Worm (Caenorhabditis elegans) whole organism, young adult: ENCODE results near the gene C48B4.13.

Experiments
- B0035.1 ChIP-seq: sonication (generic microtip); optimal IDR thresholded peaks from 2 replicates; lab custom pipeline; 2016; ENCODE audit warnings: missing genetic modification characterization, mild to moderate bottlenecking, missing compliant biosample characterization, missing genotype, missing genetic modification reagents
- B0261.1 ChIP-seq: sonication (generic microtip); optimal IDR thresholded peaks from 2 replicates; lab custom pipeline; 2016; ENCODE audit warnings: mild to moderate bottlenecking, missing genetic modification characterization, moderate library complexity, missing compliant biosample characterization
- C17E4.6 ChIP-seq: fragments of 200-800 bp; sonication (Bioruptor generic); IDR thresholded peaks from 2 replicates; pipeline ENCODE4 v1.3.6; 2022; ENCODE audit warnings: missing genetic modification reagents, missing genetic modification characterization, missing compliant biosample characterization
- F10E7.11 ChIP-seq: sonication (generic microtip); optimal IDR thresholded peaks from 2 replicates; lab custom pipeline; 2017; ENCODE audit warnings: mild to moderate bottlenecking, missing genetic modification characterization, moderate library complexity, missing compliant biosample characterization
- F33H1.4 ChIP-seq: fragments of 200-800 bp; sonication (Bioruptor generic); IDR thresholded peaks from 2 replicates; pipeline ENCODE4 v1.3.6; 2022; ENCODE audit warnings: missing genetic modification reagents, missing genetic modification characterization, missing compliant biosample characterization
- F55B11.4 ChIP-seq: sonication (generic microtip); optimal IDR thresholded peaks from 2 replicates; lab custom pipeline; 2016; ENCODE audit warnings: missing compliant biosample characterization, missing genetic modification characterization, borderline replicate concordance; ENCODE audit not compliant: insufficient read depth
- K12H6.12 ChIP-seq: fragments of 200-800 bp; sonication (Bioruptor generic); optimal IDR thresholded peaks from 2 replicates; lab custom pipeline; 2018; ENCODE audit warnings: mild to moderate bottlenecking, missing genetic modification characterization, missing compliant biosample characterization
- Y53F4B.3 ChIP-seq: fragments of 200-800 bp; sonication (Bioruptor generic); IDR thresholded peaks from 2 replicates; pipeline ENCODE4 v1.3.6; 2022; ENCODE audit warnings: missing genetic modification reagents, missing genetic modification characterization, missing compliant biosample characterization
- Y67H2A.10 ChIP-seq: fragments of 200-800 bp; sonication (Bioruptor generic); conservative IDR thresholded peaks from 2 replicates; pipeline ENCODE4 v1.3.6; 2022; ENCODE audit warnings: missing genetic modification reagents, missing genetic modification characterization, missing compliant biosample characterization
- Y79H2A.3 ChIP-seq: fragments of 200-800 bp; sonication (Bioruptor generic); conservative IDR thresholded peaks from 2 replicates; pipeline ENCODE4 v1.3.6; 2022; ENCODE audit warnings: missing genetic modification reagents, missing genetic modification characterization, missing compliant biosample characterization
- Y95B8A.8 ChIP-seq: fragments of 200-800 bp; sonication (Bioruptor generic); IDR thresholded peaks from 2 replicates; pipeline ENCODE4 v1.3.6; 2022; ENCODE audit warnings: missing genetic modification reagents, missing genetic modification characterization, missing compliant biosample characterization
- ZK185.1 ChIP-seq: sonication (generic microtip); optimal IDR thresholded peaks from 2 replicates; lab custom pipeline; 2016; ENCODE audit warnings: mild to moderate bottlenecking, missing genetic modification characterization, missing compliant biosample characterization; ENCODE audit not compliant: poor library complexity, severe bottlenecking
- athp-1 ChIP-seq: sonication (generic microtip); optimal IDR thresholded peaks from 2 replicates; lab custom pipeline; 2017; ENCODE audit warnings: mild to moderate bottlenecking, missing genetic modification characterization, missing compliant biosample characterization
- attf-3 ChIP-seq: fragments of 200-800 bp; sonication (Bioruptor generic); conservative IDR thresholded peaks from 2 replicates; pipeline ENCODE4 v1.3.6; 2022; ENCODE audit warnings: missing genetic modification reagents, missing genetic modification characterization, missing compliant biosample characterization
- attf-5 ChIP-seq: fragments of 200-800 bp; sonication (Bioruptor generic); optimal IDR thresholded peaks from 2 replicates; lab custom pipeline; 2018; ENCODE audit warnings: mild to moderate bottlenecking, missing genetic modification characterization, missing compliant biosample characterization
- cebp-2 ChIP-seq: fragments of 200-800 bp; sonication (Bioruptor generic); IDR thresholded peaks from 2 replicates; pipeline ENCODE4 v1.3.6; 2022; ENCODE audit warnings: missing genetic modification characterization, missing compliant biosample characterization
- ceh-100 ChIP-seq: fragments of 200-800 bp; sonication (Bioruptor generic); IDR thresholded peaks from 2 replicates; pipeline ENCODE4 v1.3.6; 2022; ENCODE audit warnings: missing genetic modification reagents, missing genetic modification characterization, missing compliant biosample characterization
- chd-7 ChIP-seq: sonication (generic microtip); optimal IDR thresholded peaks from 2 replicates; lab custom pipeline; 2016; ENCODE audit warnings: mild to moderate bottlenecking, missing genetic modification characterization, moderate library complexity, missing compliant biosample characterization
- dox-1 ChIP-seq: fragments of 200-800 bp; sonication (Bioruptor generic); IDR thresholded peaks from 2 replicates; pipeline ENCODE4 v1.3.6; 2022; ENCODE audit warnings: missing genetic modification reagents, missing genetic modification characterization, missing compliant biosample characterization
- efl-1 ChIP-seq: fragments of 150-350 bp; optimal IDR thresholded peaks from 2 replicates; lab custom pipeline; 2014; ENCODE audit warnings: missing biosample characterization, missing genetic modification reagents, missing genetic modification characterization
- ekl-4 ChIP-seq: fragments of 200-800 bp; sonication (Bioruptor generic); IDR thresholded peaks from 2 replicates; pipeline ENCODE4 v1.3.6; 2022; ENCODE audit warnings: missing genetic modification reagents, missing genetic modification characterization, missing compliant biosample characterization
- ets-4 ChIP-seq: fragments of 200-800 bp; sonication (Bioruptor generic); optimal IDR thresholded peaks from 2 replicates; lab custom pipeline; 2018; ENCODE audit warnings: mild to moderate bottlenecking, missing genetic modification characterization, missing compliant biosample characterization
- hmg-1.2 ChIP-seq: fragments of 200-800 bp; sonication (Bioruptor generic); IDR thresholded peaks from 2 replicates; pipeline ENCODE4 v1.3.6; 2022; ENCODE audit warnings: missing genetic modification reagents, missing genetic modification characterization, missing compliant biosample characterization
- hsf-1 ChIP-seq: fragments of 200-800 bp; sonication (Bioruptor generic); IDR thresholded peaks from 2 replicates; pipeline ENCODE4 v1.3.6; 2022; ENCODE audit warnings: missing genetic modification reagents, missing genetic modification characterization, missing compliant biosample characterization
- lin-35 ChIP-seq, 3 experiments: fragments of 150-350 bp in 2 of 3; sonication (generic microtip) in 1 of 3; optimal IDR thresholded peaks; 2 replicates each; lab custom pipeline; 2014 to 2018; ENCODE audit warnings: missing biosample characterization in 3 of 3, missing genetic modification characterization in 3 of 3, missing genetic modification reagents in 3 of 3
- lin-54 ChIP-seq: fragments of 200-800 bp; sonication (Bioruptor generic); optimal IDR thresholded peaks from 2 replicates; lab custom pipeline; 2018; ENCODE audit warnings: mild to moderate bottlenecking, missing genetic modification characterization, missing compliant biosample characterization
- lir-1 ChIP-seq: fragments of 200-800 bp; sonication (Bioruptor generic); conservative IDR thresholded peaks from 2 replicates; pipeline ENCODE4 v1.3.6; 2022; ENCODE audit warnings: missing genetic modification reagents, missing genetic modification characterization, missing compliant biosample characterization
- lsl-1 ChIP-seq: fragments of 200-800 bp; sonication (Bioruptor generic); optimal IDR thresholded peaks from 2 replicates; lab custom pipeline; 2018; ENCODE audit warnings: mild to moderate bottlenecking, missing genetic modification characterization, moderate library complexity, missing compliant biosample characterization
- madf-10 ChIP-seq: sonication (generic microtip); optimal IDR thresholded peaks from 2 replicates; lab custom pipeline; 2016; ENCODE audit warnings: mild to moderate bottlenecking, missing genetic modification characterization, missing compliant biosample characterization
- madf-8 ChIP-seq: fragments of 200-800 bp; sonication (Bioruptor generic); conservative IDR thresholded peaks from 2 replicates; pipeline ENCODE4 v1.3.6; 2022; ENCODE audit warnings: missing genetic modification reagents, missing genetic modification characterization, missing compliant biosample characterization
- mcd-1 ChIP-seq: fragments of 200-800 bp; sonication (Bioruptor generic); IDR thresholded peaks from 2 replicates; pipeline ENCODE4 v1.3.6; 2022; ENCODE audit warnings: missing genetic modification reagents, missing genetic modification characterization, missing compliant biosample characterization
- mes-4 ChIP-seq: sonication (generic microtip); optimal IDR thresholded peaks from 2 replicates; lab custom pipeline; 2016; ENCODE audit warnings: missing genotype, missing genetic modification characterization, missing compliant biosample characterization
- pbrm-1 ChIP-seq: fragments of 200-800 bp; sonication (Bioruptor generic); IDR thresholded peaks from 2 replicates; pipeline ENCODE4 v1.3.6; 2022; ENCODE audit warnings: missing genetic modification reagents, missing genetic modification characterization, missing compliant biosample characterization
- pha-4 ChIP-seq: fragments of 150-350 bp; sonication (generic microtip); optimal IDR thresholded peaks from 2 replicates; lab custom pipeline; 2014; ENCODE audit warnings: missing biosample characterization, missing genetic modification reagents, missing genetic modification characterization
- rcor-1 ChIP-seq: fragments of 200-800 bp; sonication (Bioruptor generic); IDR thresholded peaks from 2 replicates; pipeline ENCODE4 v1.3.6; 2022; ENCODE audit warnings: missing genetic modification reagents, missing genetic modification characterization, missing compliant biosample characterization
- rec-8 ChIP-seq, 2 experiments: sonication (generic microtip); optimal IDR thresholded peaks; 2 replicates each; lab custom pipeline; 2016; ENCODE audit warnings: mild to moderate bottlenecking in 2 of 2, missing genetic modification characterization in 2 of 2, missing genetic modification reagents in 2 of 2, missing genotype in 2 of 2, missing biosample characterization in 1 of 2, missing compliant biosample characterization in 1 of 2, moderate library complexity in 1 of 2
- rpc-1 ChIP-seq, 2 experiments: fragments of 150-350 bp in 1 of 2; sonication (generic microtip) in 1 of 2; optimal IDR thresholded peaks; 2 replicates each; lab custom pipeline; 2014 to 2018; ENCODE audit warnings: missing biosample characterization in 1 of 2, missing genetic modification characterization in 1 of 2, missing genetic modification reagents in 1 of 2, missing genotype in 1 of 2
- snpc-1.3 ChIP-seq: sonication (generic microtip); optimal IDR thresholded peaks from 2 replicates; lab custom pipeline; 2017; ENCODE audit warnings: missing genetic modification characterization, mild to moderate bottlenecking, missing compliant biosample characterization, antibody characterized with exemption, moderate library complexity, missing genotype, missing genetic modification reagents; ENCODE audit not compliant: insufficient read depth
- snpc-3.4 ChIP-seq: sonication (generic microtip); optimal IDR thresholded peaks from 2 replicates; lab custom pipeline; 2017; ENCODE audit warnings: missing genetic modification characterization, mild to moderate bottlenecking, missing compliant biosample characterization, antibody characterized with exemption, moderate library complexity, missing genotype, missing genetic modification reagents
- snpc-4 ChIP-seq, 5 experiments: fragments of 150-350 bp in 1 of 5; sonication (generic microtip) in 4 of 5; optimal IDR thresholded peaks; 2 replicates each; lab custom pipeline; 2014 to 2018; ENCODE audit warnings: missing genetic modification characterization in 5 of 5, missing biosample characterization in 3 of 5, antibody characterized with exemption in 2 of 5, mild to moderate bottlenecking in 2 of 5, missing compliant biosample characterization in 2 of 5, missing genotype in 2 of 5, moderate library complexity in 2 of 5, missing genetic modification reagents in 1 of 5
- tlf-1 ChIP-seq: fragments of 200-800 bp; sonication (Bioruptor generic); optimal IDR thresholded peaks from 2 replicates; lab custom pipeline; 2018; ENCODE audit warnings: mild to moderate bottlenecking, missing genetic modification characterization, missing compliant biosample characterization
- ztf-25 ChIP-seq: fragments of 200-800 bp; sonication (Bioruptor generic); IDR thresholded peaks from 2 replicates; pipeline ENCODE4 v1.3.6; 2022; ENCODE audit warnings: missing genetic modification reagents, missing genetic modification characterization, missing compliant biosample characterization

Gene C48B4.13

ce11 chrIII:9615114-9615513 is 46.6 kb downstream of the C48B4.13 start (continued):
- TF ChIP-seq ekl-4 (GFP tag; lab: Robert Waterston, UW) = peak; percentile 68

ce11 chrIII:9616426-9616825 is 47.9 kb downstream of the C48B4.13 start, which contains the start of gene hcp-3:
Gene hcp-3 (minus strand): TSS chrIII:9616470.
- TF ChIP-seq pbrm-1 (GFP tag; lab: Robert Waterston, UW) = peak; percentile 57; the same call in 1 of the 2 replicates
- no peak for TF ChIP-seq snpc-4 (GFP tag; optimal IDR thresholded peaks at IDR 0.05; lab: Kevin White, UChicago)
- peak in 1 of 4 experiments; percentile 5 for TF ChIP-seq snpc-4 (tag; optimal IDR thresholded peaks at IDR 0.05; lab: Kevin White, UChicago)
- TF ChIP-seq pha-4 (tag; lab: Kevin White, UChicago) = no peak
- TF ChIP-seq ets-4 (GFP tag; lab: Kevin White, UChicago) = no peak
- TF ChIP-seq cebp-2 (GFP tag; lab: Robert Waterston, UW) = no peak
- no peak for TF ChIP-seq ztf-25 (GFP tag; lab: Robert Waterston, UW)
- TF ChIP-seq Y95B8A.8 (GFP tag; lab: Robert Waterston, UW) = no peak
- TF ChIP-seq B0261.1 (tag; lab: Kevin White, UChicago) = no peak
- no peak for TF ChIP-seq rpc-1 (optimal IDR thresholded peaks at IDR 0.05; lab: Kevin White, UChicago)
- no peak for TF ChIP-seq rpc-1 (tag; optimal IDR thresholded peaks at IDR 0.05; lab: Kevin White, UChicago)
- no peak for TF ChIP-seq F55B11.4
- TF ChIP-seq efl-1 = peak; percentile 2
- TF ChIP-seq lin-54 (GFP tag; lab: Kevin White, UChicago) = peak; percentile 4
- TF ChIP-seq athp-1 = no peak
- TF ChIP-seq attf-5 (GFP tag; lab: Kevin White, UChicago) = peak; percentile 26
- no peak for TF ChIP-seq Y67H2A.10
- no peak for TF ChIP-seq F10E7.11 (tag; lab: Kevin White, UChicago)
- no peak for TF ChIP-seq snpc-1.3 (tag; lab: Kevin White, UChicago)
- no peak for TF ChIP-seq attf-3 (GFP tag; lab: Robert Waterston, UW)
- no peak for TF ChIP-seq dox-1 (GFP tag; lab: Robert Waterston, UW)
- peak; percentile 27; the same call in 1 of the 2 replicates for TF ChIP-seq hmg-1.2 (GFP tag; lab: Robert Waterston, UW)
- no peak for TF ChIP-seq snpc-3.4 (tag; lab: Kevin White, UChicago)
- no peak for TF ChIP-seq hsf-1

ce11 chrIII:9616933-9617332 is 48.4 kb downstream of the C48B4.13 start:
- TF ChIP-seq rec-8 (tag; optimal IDR thresholded peaks at IDR 0.05; lab: Kevin White, UChicago) (peak in 1 of 2 experiments; percentile 17), efl-1 (peak; percentile 99), lsl-1 (GFP tag; lab: Kevin White, UChicago) (peak; percentile 96), hsf-1 (peak; percentile 100), Y53F4B.3 (GFP tag; lab: Robert Waterston, UW) (peak; percentile 73), B0035.1 (tag; lab: Kevin White, UChicago) (no peak), lin-35 (GFP tag; optimal IDR thresholded peaks at IDR 0.05; lab: Kevin White, UChicago) (peak; percentile 56 to 92 (median 88)), mcd-1 (GFP tag; lab: Robert Waterston, UW) (peak; percentile 95), hmg-1.2 (GFP tag; lab: Robert Waterston, UW) (peak; percentile 85), pha-4 (tag; lab: Kevin White, UChicago) (no peak), madf-10 (tag; lab: Kevin White, UChicago) (no peak), dox-1 (GFP tag; lab: Robert Waterston, UW) (peak; percentile 98), madf-8 (GFP tag; lab: Robert Waterston, UW) (peak; percentile 100), C17E4.6 (GFP tag; lab: Robert Waterston, UW) (peak; percentile 98), ceh-100 (GFP tag; lab: Robert Waterston, UW) (peak; percentile 85), tlf-1 (GFP tag; lab: Kevin White, UChicago) (peak; percentile 98), chd-7 (no peak), K12H6.12 (tag; lab: Kevin White, UChicago) (no peak), attf-5 (GFP tag; lab: Kevin White, UChicago) (no peak), F10E7.11 (tag; lab: Kevin White, UChicago) (no peak), ZK185.1 (peak; percentile 69), F55B11.4 (no peak), F33H1.4 (GFP tag; lab: Robert Waterston, UW) (peak; percentile 97), mes-4 (peak; percentile 57), snpc-3.4 (tag; lab: Kevin White, UChicago) (peak; percentile 97), lir-1 (GFP tag; lab: Robert Waterston, UW) (peak; percentile 93), Y79H2A.3 (GFP tag; lab: Robert Waterston, UW) (peak; percentile 97), rcor-1 (peak; percentile 97)
